Worm (Caenorhabditis elegans): ENCODE measurements around the gene wee-1.1.

Gene wee-1.1

ce11 chrII:9591071-9591470 is 7.7 kb upstream of the wee-1.1 start, which contains the start of the genes E02H1.1 and tag-124 (continued):
- TF ChIP-seq nhr-28 (tag; optimal IDR thresholded peaks at IDR 0.05): peak; percentile 35
- TF ChIP-seq aha-1 (tag): peak; percentile 49
- TF ChIP-seq unc-130 (GFP tag; optimal IDR thresholded peaks at IDR 0.05): peak; percentile 84
- TF ChIP-seq nhr-111 (GFP tag; optimal IDR thresholded peaks at IDR 0.05): no peak
- peak; percentile 48 for TF ChIP-seq nhr-102 (tag; optimal IDR thresholded peaks at IDR 0.05)
- peak; percentile 82 for TF ChIP-seq T20F7.1 (GFP tag; optimal IDR thresholded peaks at IDR 0.05)
- peak; percentile 66 for TF ChIP-seq madf-9 (GFP tag; conservative IDR thresholded peaks at IDR 0.05)
- peak; percentile 46 for TF ChIP-seq rbr-2 (tag; optimal IDR thresholded peaks at IDR 0.05)
- TF ChIP-seq dmd-9 (GFP tag; IDR thresholded peaks at IDR 0.05): peak; percentile 93
- 0 out of 2 replicates have a peak, but pooled peaks have one; percentile 31 for TF ChIP-seq ctbp-1 (GFP tag; IDR thresholded peaks at IDR 0.05)
- TF ChIP-seq dpl-1 (GFP tag; optimal IDR thresholded peaks at IDR 0.05): peak; percentile 79
- no peak for TF ChIP-seq zag-1 (tag; optimal IDR thresholded peaks at IDR 0.05)
- peak; percentile 65; the same call in 1 of the 2 replicates for TF ChIP-seq tra-1 (GFP tag; IDR thresholded peaks at IDR 0.05)
- TF ChIP-seq hif-1 (tag; optimal IDR thresholded peaks at IDR 0.05): peak in 1 of 2 experiments; percentile 90
- no peak for TF ChIP-seq zfp-2 (tag; optimal IDR thresholded peaks at IDR 0.05)
- TF ChIP-seq egl-27 (tag; optimal IDR thresholded peaks at IDR 0.05): no peak
- peak in 1 of 2 experiments; percentile 89 for TF ChIP-seq lsy-2 (tag; optimal IDR thresholded peaks at IDR 0.05)
- no peak for TF ChIP-seq lir-3 (tag; optimal IDR thresholded peaks at IDR 0.05)
- TF ChIP-seq mes-2 (tag; optimal IDR thresholded peaks at IDR 0.05; ENCODE audit: poor library complexity, severe bottlenecking): peak; percentile 99
- TF ChIP-seq ceh-20 (GFP tag; IDR thresholded peaks at IDR 0.05): peak; percentile 49; the same call in 1 of the 2 replicates
- no peak for TF ChIP-seq nhr-42 (GFP tag; IDR thresholded peaks at IDR 0.05)
- TF ChIP-seq lin-38 (GFP tag; IDR thresholded peaks at IDR 0.05): peak; percentile 62
- no peak for TF ChIP-seq nhr-237 (tag; optimal IDR thresholded peaks at IDR 0.05)
- peak; percentile 87 for TF ChIP-seq nhr-11 (tag; optimal IDR thresholded peaks at IDR 0.05)
- peak; percentile 62 for TF ChIP-seq hmg-1.1 (GFP tag; IDR thresholded peaks at IDR 0.05)
- peak; percentile 33 for TF ChIP-seq nhr-48 (tag; optimal IDR thresholded peaks at IDR 0.05)
- TF ChIP-seq ZK337.2 (GFP tag; IDR thresholded peaks at IDR 0.05): peak; percentile 83
- TF ChIP-seq tag-97 (GFP tag; IDR thresholded peaks at IDR 0.05): 0 out of 2 replicates have a peak, but pooled peaks have one; percentile 51
- TF ChIP-seq hlh-30 (tag; optimal IDR thresholded peaks at IDR 0.05; ENCODE audit: insufficient read depth): peak; percentile 42

ce11 chrII:9589667-9590066 is 6.3 kb upstream of the wee-1.1 start, which contains the start of gene eral-1:
eral-1 (minus strand) TSS chrII:9589767.
- TF ChIP-seq egl-43 (GFP tag; IDR thresholded peaks at IDR 0.05) (no peak), Y105C5A.15 (GFP tag; IDR thresholded peaks at IDR 0.05) (no peak), dmd-8 (GFP tag; IDR thresholded peaks at IDR 0.05) (no peak), ztf-7 (tag; optimal IDR thresholded peaks at IDR 0.05) (no peak), F37D6.2 (tag; optimal IDR thresholded peaks at IDR 0.05) (no peak), dve-1 (tag; optimal IDR thresholded peaks at IDR 0.05; ENCODE audit: insufficient read depth) (no peak), ZK337.2 (GFP tag; IDR thresholded peaks at IDR 0.05) (no peak), ceh-20 (GFP tag; IDR thresholded peaks at IDR 0.05) (no peak), F44E2.7 (GFP tag; IDR thresholded peaks at IDR 0.05) (no peak), nhr-42 (GFP tag; IDR thresholded peaks at IDR 0.05) (no peak), F10B5.3 (tag; optimal IDR thresholded peaks at IDR 0.05) (no peak), fkh-10 (GFP tag; optimal IDR thresholded peaks at IDR 0.05) (no peak), nhr-77 (tag; optimal IDR thresholded peaks at IDR 0.05) (no peak), ces-1 (GFP tag; optimal IDR thresholded peaks at IDR 0.05) (no peak)

Data from whole organism, L4 larva.